Worm (Caenorhabditis elegans): Measurements from ENCODE around the gene msp-64.

ce11 chrII:5768274-5768820 lies 41.8 kb downstream of the msp-64 start:
- TF ChIP-seq hnd-1 (tag; optimal IDR thresholded peaks at IDR 0.05) (no peak), flt-1 (GFP tag; IDR thresholded peaks at IDR 0.05) (no peak), ama-1 (optimal IDR thresholded peaks at IDR 0.05) (no peak), scrt-1 (GFP tag; IDR thresholded peaks at IDR 0.05) (no peak), tbx-37 (GFP tag; conservative IDR thresholded peaks at IDR 0.05) (no peak), ceh-13 (GFP tag; optimal IDR thresholded peaks at IDR 0.05) (no peak), ceh-36 (tag; optimal IDR thresholded peaks at IDR 0.05) (no peak), hmg-4 (GFP tag; optimal IDR thresholded peaks at IDR 0.05) (no peak), aly-1 (tag; optimal IDR thresholded peaks at IDR 0.05) (no peak), tra-4 (tag; optimal IDR thresholded peaks at IDR 0.05) (no peak), sea-1 (GFP tag; conservative IDR thresholded peaks at IDR 0.05) (no peak), F13C5.2 (tag; optimal IDR thresholded peaks at IDR 0.05) (no peak), ets-7 (tag; optimal IDR thresholded peaks at IDR 0.05) (no peak), B0310.2 (tag; optimal IDR thresholded peaks at IDR 0.05) (no peak)
